Fruit fly (Drosophila melanogaster): ENCODE data around the gene beat-Vb.

dm6 chr3R:12964043-12964442 lies 48.2 kb downstream of the beat-Vb start:
- TF ChIP-seq stc (GFP tag; IDR thresholded peaks at IDR 0.05) (no peak), Dip3 (GFP tag; optimal IDR thresholded peaks at IDR 0.05) (no peak), crc (GFP tag; optimal IDR thresholded peaks at IDR 0.05) (no peak), p53 (GFP tag; optimal IDR thresholded peaks at IDR 0.05) (no peak), Meics (GFP tag; optimal IDR thresholded peaks at IDR 0.05) (no peak), Sin3A (optimal IDR thresholded peaks at IDR 0.05) (no peak), gce (GFP tag; IDR thresholded peaks at IDR 0.05) (no peak), sr (GFP tag; IDR thresholded peaks at IDR 0.05) (no peak)

Data from whole organism, embryonic.